Fruit fly (Drosophila melanogaster) whole organism, embryonic: ENCODE data around the gene Alp4.

ENCODE experiments used
- Awh ChIP-seq: fragments of 200-800 bp; sonication (Bioruptor generic); IDR thresholded peaks from 2 replicates; pipeline ENCODE4, ENCODE4 v1.3.6; 2022; ENCODE audit warnings: missing biosample characterization, missing genetic modification characterization
- CG1024 ChIP-seq: fragments of 200-800 bp; sonication (Bioruptor generic); IDR thresholded peaks from 2 replicates; pipeline ENCODE4 v1.3.6; 2022; ENCODE audit warnings: missing biosample characterization, missing genetic modification characterization
- CG10431 ChIP-seq: fragments of 200-800 bp; sonication (Bioruptor generic); optimal IDR thresholded peaks from 3 replicates; lab custom pipeline; 2018; ENCODE audit warnings: missing biosample characterization, mild to moderate bottlenecking, missing genetic modification characterization
- CG12104 ChIP-seq: fragments of 200-800 bp; sonication (Bioruptor generic); optimal IDR thresholded peaks from 3 replicates; lab custom pipeline; 2016; ENCODE audit warnings: missing biosample characterization, missing genetic modification characterization
- CG13424 ChIP-seq: fragments of 200-800 bp; sonication (Bioruptor generic); optimal IDR thresholded peaks from 2 replicates; lab custom pipeline; 2019; ENCODE audit warnings: missing biosample characterization, mild to moderate bottlenecking, missing genetic modification characterization, moderate library complexity
- CG14667 ChIP-seq: fragments of 200-800 bp; sonication (Bioruptor generic); IDR thresholded peaks from 2 replicates; pipeline ENCODE4 v1.3.6; 2022; ENCODE audit warnings: missing biosample characterization, missing genetic modification characterization
- CG14710 ChIP-seq: fragments of 200-800 bp; sonication (Bioruptor generic); optimal IDR thresholded peaks from 3 replicates; lab custom pipeline; 2019; ENCODE audit warnings: missing biosample characterization, mild to moderate bottlenecking, missing genetic modification characterization, moderate library complexity
- CG14860 ChIP-seq: fragments of 200-800 bp; sonication (Bioruptor generic); IDR thresholded peaks from 3 replicates; pipeline ENCODE4 v1.3.6; 2022; ENCODE audit warnings: missing biosample characterization, missing genetic modification characterization; ENCODE audit not compliant: partially characterized antibody
- CG1647 ChIP-seq: fragments of 200-800 bp; sonication (Bioruptor generic); optimal IDR thresholded peaks from 3 replicates; lab custom pipeline; 2016; ENCODE audit warnings: missing biosample characterization, missing genetic modification characterization
- CG16779 ChIP-seq: fragments of 200-800 bp; sonication (Bioruptor generic); IDR thresholded peaks from 2 replicates; pipeline ENCODE4 v1.3.6; 2022; ENCODE audit warnings: missing biosample characterization, missing genetic modification characterization
- CG17912 ChIP-seq: fragments of 200-800 bp; sonication (Bioruptor generic); optimal IDR thresholded peaks from 2 replicates; lab custom pipeline; 2018; ENCODE audit warnings: missing biosample characterization, mild to moderate bottlenecking, missing genetic modification characterization
- CG18011 ChIP-seq: fragments of 200-800 bp; sonication (Bioruptor generic); optimal IDR thresholded peaks from 2 replicates; lab custom pipeline; 2017; ENCODE audit warnings: missing biosample characterization, missing genetic modification characterization, mild to moderate bottlenecking, moderate library complexity, missing genotype
- CG2875 ChIP-seq: fragments of 200-800 bp; sonication (Bioruptor generic); optimal IDR thresholded peaks from 2 replicates; lab custom pipeline; 2017; ENCODE audit warnings: missing biosample characterization, mild to moderate bottlenecking, missing genetic modification characterization, missing genetic modification reagents
- CG3163 ChIP-seq: fragments of 200-800 bp; sonication (Bioruptor generic); optimal IDR thresholded peaks from 3 replicates; lab custom pipeline; 2016; ENCODE audit warnings: missing biosample characterization, missing genetic modification characterization
- CG32767 ChIP-seq: fragments of 200-800 bp; sonication (Bioruptor generic); IDR thresholded peaks from 2 replicates; pipeline ENCODE4 v1.3.6; 2022; ENCODE audit warnings: missing biosample characterization, missing genetic modification characterization
- CG4820 ChIP-seq: fragments of 200-800 bp; sonication (Bioruptor generic); optimal IDR thresholded peaks from 3 replicates; lab custom pipeline; 2016; ENCODE audit warnings: missing biosample characterization, missing genetic modification characterization
- CG6175 ChIP-seq: fragments of 200-800 bp; sonication (Bioruptor generic); IDR thresholded peaks from 3 replicates; pipeline ENCODE4 v1.3.6; 2022; ENCODE audit warnings: missing biosample characterization, missing genetic modification characterization
- CG7963 ChIP-seq: fragments of 200-800 bp; sonication (Bioruptor generic); IDR thresholded peaks from 3 replicates; pipeline ENCODE4 v1.3.6; 2022; ENCODE audit warnings: missing biosample characterization, missing genetic modification characterization; ENCODE audit not compliant: partially characterized antibody
- CG8359 ChIP-seq: fragments of 200-800 bp; sonication (Bioruptor generic); optimal IDR thresholded peaks from 2 replicates; lab custom pipeline; 2017; ENCODE audit warnings: missing biosample characterization, mild to moderate bottlenecking, missing genetic modification characterization, borderline replicate concordance
- CG8944 ChIP-seq: fragments of 200-800 bp; sonication (Bioruptor generic); optimal IDR thresholded peaks from 3 replicates; lab custom pipeline; 2016; ENCODE audit warnings: missing biosample characterization, missing genetic modification characterization
- Dip3 ChIP-seq: fragments of 200-800 bp; sonication (Bioruptor generic); optimal IDR thresholded peaks from 3 replicates; lab custom pipeline; 2016; ENCODE audit warnings: missing biosample characterization, missing genetic modification characterization
- Dll ChIP-seq: fragments of 200-800 bp; sonication (Bioruptor generic); IDR thresholded peaks from 4 replicates; pipeline ENCODE4 v1.3.6; 2022; ENCODE audit warnings: missing biosample characterization, missing genetic modification characterization; ENCODE audit not compliant: partially characterized antibody
- Fer2 ChIP-seq: fragments of 200-800 bp; sonication (Bioruptor generic); optimal IDR thresholded peaks from 2 replicates; lab custom pipeline; 2018; ENCODE audit warnings: missing biosample characterization, mild to moderate bottlenecking, missing genetic modification characterization, moderate library complexity
- Hand ChIP-seq: fragments of 200-800 bp; sonication (Bioruptor generic); optimal IDR thresholded peaks from 2 replicates; lab custom pipeline; 2017; ENCODE audit warnings: mild to moderate bottlenecking, missing biosample characterization, missing genetic modification reagents, missing genetic modification characterization
- Max ChIP-seq: fragments of 200-800 bp; sonication (Bioruptor generic); optimal IDR thresholded peaks from 2 replicates; lab custom pipeline; 2016; ENCODE audit warnings: missing biosample characterization, mild to moderate bottlenecking, missing genetic modification characterization
- Mes4 ChIP-seq: fragments of 200-800 bp; sonication (Bioruptor generic); optimal IDR thresholded peaks from 2 replicates; lab custom pipeline; 2016; ENCODE audit warnings: missing biosample characterization, missing genetic modification characterization
- NK7.1 ChIP-seq: fragments of 200-800 bp; sonication (Bioruptor generic); optimal IDR thresholded peaks from 3 replicates; lab custom pipeline; 2016; ENCODE audit warnings: missing biosample characterization, missing genetic modification characterization
- Side ChIP-seq: fragments of 200-800 bp; sonication (Bioruptor generic); optimal IDR thresholded peaks from 2 replicates; lab custom pipeline; 2016; ENCODE audit warnings: missing biosample characterization, missing genetic modification characterization
- Six4 ChIP-seq: fragments of 200-800 bp; sonication (Bioruptor generic); optimal IDR thresholded peaks from 2 replicates; lab custom pipeline; 2016; ENCODE audit warnings: missing biosample characterization, missing genetic modification characterization
- Ssrp ChIP-seq: fragments of 200-800 bp; sonication (Bioruptor generic); optimal IDR thresholded peaks from 2 replicates; lab custom pipeline; 2018; ENCODE audit warnings: missing biosample characterization, mild to moderate bottlenecking, missing genetic modification characterization, moderate library complexity
- Vsx1 ChIP-seq: fragments of 200-800 bp; sonication (Bioruptor generic); optimal IDR thresholded peaks from 2 replicates; lab custom pipeline; 2017; ENCODE audit warnings: missing biosample characterization, mild to moderate bottlenecking, missing genetic modification characterization, missing genetic modification reagents
- ac ChIP-seq: fragments of 200-800 bp; sonication (Bioruptor generic); optimal IDR thresholded peaks from 3 replicates; lab custom pipeline; 2017; ENCODE audit warnings: missing biosample characterization, mild to moderate bottlenecking, missing genetic modification characterization
- chn ChIP-seq: fragments of 200-800 bp; sonication (Bioruptor generic); optimal IDR thresholded peaks from 2 replicates; lab custom pipeline; 2016; ENCODE audit warnings: missing biosample characterization, missing genetic modification characterization
- esg ChIP-seq: fragments of 200-800 bp; sonication (Bioruptor generic); conservative IDR thresholded peaks from 2 replicates; pipeline ENCODE4 v1.3.6; 2022; ENCODE audit warnings: missing biosample characterization, missing genetic modification characterization
- eve ChIP-seq, 2 experiments: fragments of >200 bp; optimal IDR thresholded peaks; 2 replicates each; lab custom pipeline; 2017; ENCODE audit warnings: missing biosample characterization in 2 of 2, missing genetic modification characterization in 2 of 2
- ewg ChIP-seq: fragments of 200-800 bp; sonication (Bioruptor generic); optimal IDR thresholded peaks from 3 replicates; lab custom pipeline; 2017; ENCODE audit warnings: mild to moderate bottlenecking, missing biosample characterization, missing genetic modification reagents, missing genetic modification characterization
- exex ChIP-seq: fragments of 200-800 bp; sonication (Bioruptor generic); optimal IDR thresholded peaks from 4 replicates; lab custom pipeline; 2018; ENCODE audit warnings: missing biosample characterization, mild to moderate bottlenecking, missing genetic modification characterization, moderate library complexity
- ftz-f1 ChIP-seq: fragments of 200-800 bp; sonication (Bioruptor generic); optimal IDR thresholded peaks from 2 replicates; lab custom pipeline; 2016; ENCODE audit warnings: missing biosample characterization, missing genetic modification characterization
- kay ChIP-seq: fragments of 200-800 bp; sonication (Bioruptor generic); optimal IDR thresholded peaks from 2 replicates; lab custom pipeline; 2016; ENCODE audit warnings: missing biosample characterization, missing genetic modification characterization
- lbe ChIP-seq: fragments of 200-800 bp; sonication (Bioruptor generic); optimal IDR thresholded peaks from 2 replicates; lab custom pipeline; 2016; ENCODE audit warnings: missing biosample characterization, mild to moderate bottlenecking, missing genetic modification characterization
- maf-S ChIP-seq: fragments of 200-800 bp; sonication (Bioruptor generic); optimal IDR thresholded peaks from 2 replicates; lab custom pipeline; 2016; ENCODE audit warnings: missing biosample characterization, missing genetic modification characterization
- schlank ChIP-seq: fragments of 200-800 bp; sonication (Bioruptor generic); optimal IDR thresholded peaks from 2 replicates; lab custom pipeline; 2018; ENCODE audit warnings: missing biosample characterization, mild to moderate bottlenecking, missing genetic modification characterization
- shn ChIP-seq: fragments of 200-800 bp; sonication (Bioruptor generic); optimal IDR thresholded peaks from 3 replicates; lab custom pipeline; 2016; ENCODE audit warnings: missing biosample characterization, missing genetic modification characterization
- slbo ChIP-seq: fragments of 200-800 bp; sonication (Bioruptor generic); IDR thresholded peaks from 2 replicates; pipeline ENCODE4 v1.3.6; 2022; ENCODE audit warnings: missing biosample characterization, missing genetic modification characterization
- slou ChIP-seq: fragments of 200-800 bp; sonication (Bioruptor generic); optimal IDR thresholded peaks from 3 replicates; lab custom pipeline; 2016; ENCODE audit warnings: missing biosample characterization, missing genetic modification characterization
- so ChIP-seq: fragments of 200-800 bp; sonication (Bioruptor generic); IDR thresholded peaks from 3 replicates; pipeline ENCODE4 v1.3.6; 2022; ENCODE audit warnings: missing biosample characterization, missing genetic modification characterization
- ssp ChIP-seq: fragments of 200-800 bp; sonication (Bioruptor generic); IDR thresholded peaks from 2 replicates; pipeline ENCODE4 v1.3.6; 2022; ENCODE audit warnings: missing biosample characterization, missing genetic modification characterization
- stc ChIP-seq: fragments of 200-800 bp; sonication (Bioruptor generic); IDR thresholded peaks from 2 replicates; pipeline ENCODE4 v1.3.6; 2022; ENCODE audit warnings: missing biosample characterization, missing genetic modification characterization
- tap ChIP-seq: fragments of 200-800 bp; optimal IDR thresholded peaks from 3 replicates; lab custom pipeline; 2019; ENCODE audit warnings: missing biosample characterization, mild to moderate bottlenecking, missing genetic modification characterization, moderate library complexity
- toy ChIP-seq: fragments of 200-800 bp; sonication (Bioruptor generic); IDR thresholded peaks from 2 replicates; pipeline ENCODE4 v1.3.6; 2022; ENCODE audit warnings: missing biosample characterization, missing genetic modification characterization
- ttk ChIP-seq: fragments of 200-800 bp; sonication (Bioruptor generic); IDR thresholded peaks from 2 replicates; pipeline ENCODE4 v2.1.2; 2022; ENCODE audit warnings: missing biosample characterization, missing genetic modification characterization
- vnd ChIP-seq: fragments of 200-800 bp; sonication (Bioruptor generic); IDR thresholded peaks from 3 replicates; pipeline ENCODE4 v1.3.6; 2022; ENCODE audit warnings: missing biosample characterization, missing genetic modification characterization; ENCODE audit not compliant: partially characterized antibody

Alp4 gene

dm6 chr3R:31053784-31054221, 5.1 kb downstream of the Alp4 start, which contains the start of gene Chchd3 (continued):
- no peak for TF ChIP-seq Side (GFP tag; lab: Kevin White, UChicago)
- no peak for TF ChIP-seq slou (GFP tag; lab: Kevin White, UChicago)
- TF ChIP-seq Vsx1, result peak; percentile 22
- no peak for TF ChIP-seq ttk (GFP tag; lab: Robert Waterston, UW)
- no peak for TF ChIP-seq Max (GFP tag; lab: Kevin White, UChicago)
- TF ChIP-seq maf-S, result peak; percentile 29
- no peak for TF ChIP-seq Fer2 (tag; lab: Kevin White, UChicago)
- TF ChIP-seq CG14860 (GFP tag; lab: Robert Waterston, UW), result no peak
- TF ChIP-seq stc (GFP tag; lab: Robert Waterston, UW), result no peak
- TF ChIP-seq Six4 (GFP tag; lab: Kevin White, UChicago), result no peak
- no peak for TF ChIP-seq Hand (GFP tag; lab: Kevin White, UChicago)
- no peak for TF ChIP-seq Mes4
- peak; percentile 25 for TF ChIP-seq CG13424
- no peak for TF ChIP-seq CG32767 (GFP tag; lab: Robert Waterston, UW)
- no peak for TF ChIP-seq so (GFP tag; lab: Robert Waterston, UW)
- TF ChIP-seq ssp, result no peak
- no peak for TF ChIP-seq CG16779 (GFP tag; lab: Robert Waterston, UW)
- TF ChIP-seq esg (GFP tag; lab: Robert Waterston, UW), result no peak
- TF ChIP-seq shn (GFP tag; lab: Kevin White, UChicago), result peak; percentile 3
- TF ChIP-seq toy (GFP tag; lab: Robert Waterston, UW), result no peak
- no peak for TF ChIP-seq schlank (tag; lab: Kevin White, UChicago)
- TF ChIP-seq CG2875 (GFP tag; lab: Kevin White, UChicago), result no peak
- peak; percentile 37 for TF ChIP-seq CG8944 (GFP tag; lab: Kevin White, UChicago)
- TF ChIP-seq exex, result no peak
- no peak for TF ChIP-seq CG12104 (GFP tag; lab: Kevin White, UChicago)
- TF ChIP-seq Ssrp, result no peak
- no peak for TF ChIP-seq chn (GFP tag; lab: Kevin White, UChicago)
- TF ChIP-seq CG4820 (GFP tag; lab: Kevin White, UChicago), result no peak
- peak; percentile 59 for TF ChIP-seq CG14710 (tag; lab: Kevin White, UChicago)
- no peak for TF ChIP-seq CG10431 (GFP tag; lab: Kevin White, UChicago)
- TF ChIP-seq slbo (GFP tag; lab: Robert Waterston, UW), result peak; percentile 43; the same call in 1 of the 2 replicates
- TF ChIP-seq CG7963, result no peak
- TF ChIP-seq CG17912 (GFP tag; lab: Kevin White, UChicago), result no peak
- TF ChIP-seq lbe (GFP tag; lab: Kevin White, UChicago), result no peak
- no peak for TF ChIP-seq CG1647 (GFP tag; lab: Kevin White, UChicago)
- TF ChIP-seq CG6175, result no peak
- no peak for TF ChIP-seq tap (tag; lab: Kevin White, UChicago)
- no peak for TF ChIP-seq eve (GFP tag; optimal IDR thresholded peaks at IDR 0.05; lab: Kevin White, UChicago)
- no peak for TF ChIP-seq Dip3 (GFP tag; lab: Kevin White, UChicago)
- TF ChIP-seq ewg, result no peak
- TF ChIP-seq CG8359 (GFP tag; lab: Kevin White, UChicago), result no peak
- TF ChIP-seq vnd, result no peak
- TF ChIP-seq kay, result no peak
- TF ChIP-seq Awh (GFP tag; lab: Robert Waterston, UW), result no peak
- no peak for TF ChIP-seq CG18011
- no peak for TF ChIP-seq NK7.1 (GFP tag; lab: Kevin White, UChicago)
- peak; percentile 8 for TF ChIP-seq CG3163
- TF ChIP-seq Dll (GFP tag; lab: Robert Waterston, UW), result no peak
- TF ChIP-seq ftz-f1 (GFP tag; lab: Kevin White, UChicago), result peak; percentile 80
- no peak for TF ChIP-seq CG14667 (GFP tag; lab: Robert Waterston, UW)
- no peak for TF ChIP-seq CG1024 (GFP tag; lab: Robert Waterston, UW)
- no peak for TF ChIP-seq ac (GFP tag; lab: Kevin White, UChicago)
